Fruit fly (Drosophila melanogaster): ENCODE data around the gene CG5510.

- no peak for TF ChIP-seq pad (GFP tag; optimal IDR thresholded peaks at IDR 0.05)
- no peak for TF ChIP-seq kay (GFP tag; ENCODE audit: borderline replicate concordance)
- no peak for TF ChIP-seq toe (GFP tag; optimal IDR thresholded peaks at IDR 0.05)
- no peak for TF ChIP-seq Mnt (GFP tag; optimal IDR thresholded peaks at IDR 0.05)
- TF ChIP-seq CG7045 (GFP tag; optimal IDR thresholded peaks at IDR 0.05), result no peak
- no peak for TF ChIP-seq cnc (optimal IDR thresholded peaks at IDR 0.05)
- TF ChIP-seq Hr96 (GFP tag; optimal IDR thresholded peaks at IDR 0.05), result no peak
- TF ChIP-seq cic (GFP tag; optimal IDR thresholded peaks at IDR 0.05), result no peak
- no peak for TF ChIP-seq CG11617 (GFP tag; optimal IDR thresholded peaks at IDR 0.05)
- no peak for TF ChIP-seq Clk (GFP tag; optimal IDR thresholded peaks at IDR 0.05)
Observed at dm6 chr3R:24219093-24219492, 49.7 kb upstream of the CG5510 start.

All from whole organism, adult.